Fruit fly (Drosophila melanogaster) whole organism, prepupa: ENCODE data around the gene Naa20B.

Experiments used
- CG16779 ChIP-seq: fragments of 200-800 bp; sonication (Bioruptor generic); optimal IDR thresholded peaks from 3 replicates; lab custom pipeline; 2017; ENCODE audit warnings: missing biosample characterization, mild to moderate bottlenecking, missing genetic modification characterization
- CG6854 ChIP-seq: fragments of 200-800 bp; sonication (Bioruptor generic); optimal IDR thresholded peaks from 2 replicates; lab custom pipeline; 2017; ENCODE audit warnings: missing biosample characterization, mild to moderate bottlenecking, missing genetic modification characterization
- Eip78C ChIP-seq: fragments of 200-800 bp; sonication (Bioruptor generic); peaks from one replicate; lab custom pipeline; 2016; ENCODE audit warnings: missing biosample characterization, missing genetic modification characterization
- Gug ChIP-seq: fragments of 200-800 bp; sonication (Bioruptor generic); IDR thresholded peaks from 2 replicates; pipeline ENCODE4 v1.3.6; 2022; ENCODE audit warnings: missing biosample characterization, missing genetic modification characterization
- dsx ChIP-seq: fragments of 200-800 bp; optimal IDR thresholded peaks from 3 replicates; lab custom pipeline; 2019; ENCODE audit warnings: missing biosample characterization, mild to moderate bottlenecking, missing genetic modification characterization, moderate library complexity; ENCODE audit not compliant: poor library complexity, severe bottlenecking
- fkh ChIP-seq: fragments of 200-800 bp; sonication (Bioruptor generic); optimal IDR thresholded peaks from 3 replicates; lab custom pipeline; 2017; ENCODE audit warnings: missing biosample characterization, mild to moderate bottlenecking, missing genetic modification characterization, moderate library complexity

dm6 chr2L:13227242-13227641 lies 30.0 kb upstream of the Naa20B start, which contains the start of gene CG16813:
- TF ChIP-seq CG6854, result no peak
- no peak for TF ChIP-seq Eip78C (GFP tag; lab: Kevin White, UChicago)
- TF ChIP-seq Gug (GFP tag; lab: Robert Waterston, UW), result no peak
- TF ChIP-seq fkh (GFP tag; lab: Kevin White, UChicago), result no peak
- no peak for TF ChIP-seq dsx
- no peak for TF ChIP-seq CG16779 (tag; lab: Kevin White, UChicago)
